Worm (Caenorhabditis elegans): ENCODE results near the gene T07A5.1.

- TF ChIP-seq pha-4 (GFP tag; IDR thresholded peaks at IDR 0.05) (no peak), pha-4 (tag; optimal IDR thresholded peaks at IDR 0.05) (no peak), nhr-77 (tag; optimal IDR thresholded peaks at IDR 0.05) (no peak), R02D3.7 (tag; optimal IDR thresholded peaks at IDR 0.05) (no peak), lin-13 (GFP tag; optimal IDR thresholded peaks at IDR 0.05) (no peak)
These were observed 5.0 kb upstream of the T07A5.1 start, which contains the start of gene T07A5.7 for ce11 chrIII:10311016-10311415.
